Fruit fly (Drosophila melanogaster): ENCODE measurements around the gene Gr89a.

- TF ChIP-seq fru (GFP tag; optimal IDR thresholded peaks at IDR 0.05) (no peak), Dfd (GFP tag; optimal IDR thresholded peaks at IDR 0.05) (no peak), OdsH (GFP tag; optimal IDR thresholded peaks at IDR 0.05) (no peak), Abd-B (GFP tag; optimal IDR thresholded peaks at IDR 0.05) (no peak), Hr78 (GFP tag; optimal IDR thresholded peaks at IDR 0.05) (no peak), lola (GFP tag; optimal IDR thresholded peaks at IDR 0.05) (no peak), foxo (GFP tag; optimal IDR thresholded peaks at IDR 0.05) (no peak), GATAd (GFP tag; optimal IDR thresholded peaks at IDR 0.05) (no peak), Dif (GFP tag; optimal IDR thresholded peaks at IDR 0.05; ENCODE audit: partially characterized antibody) (no peak), Mio (GFP tag; optimal IDR thresholded peaks at IDR 0.05) (no peak), dsf (GFP tag; optimal IDR thresholded peaks at IDR 0.05; ENCODE audit: borderline replicate concordance) (no peak), Myc (optimal IDR thresholded peaks at IDR 0.05) (no peak), br (GFP tag; optimal IDR thresholded peaks at IDR 0.05) (no peak), pan (optimal IDR thresholded peaks at IDR 0.05) (no peak)
Measured at dm6 chr3R:16545705-16546104, 46.9 kb upstream of the Gr89a start.

All from whole organism, wandering third instar larva.